Fruit fly (Drosophila melanogaster) whole organism, embryonic: ENCODE data around the gene Dhc36C.

Source experiments
- Bteb2 ChIP-seq: fragments of 200-800 bp; sonication (Bioruptor generic); optimal IDR thresholded peaks from 2 replicates; lab custom pipeline; 2016; ENCODE audit warnings: missing biosample characterization, missing genetic modification characterization
- CG10267 ChIP-seq: fragments of 200-800 bp; sonication (Bioruptor generic); optimal IDR thresholded peaks from 2 replicates; lab custom pipeline; 2018; ENCODE audit warnings: missing biosample characterization, mild to moderate bottlenecking, missing genetic modification characterization, moderate library complexity
- CG10274 ChIP-seq: fragments of 200-800 bp; sonication (Bioruptor generic); optimal IDR thresholded peaks from 3 replicates; lab custom pipeline; 2017; ENCODE audit warnings: missing biosample characterization, mild to moderate bottlenecking, missing genetic modification characterization
- CG11695 ChIP-seq: fragments of 200-800 bp; sonication (Bioruptor generic); IDR thresholded peaks from 3 replicates; pipeline ENCODE4 v1.3.6; 2022; ENCODE audit warnings: missing biosample characterization, missing genetic modification characterization
- CG12155 ChIP-seq: fragments of 200-800 bp; sonication (Bioruptor generic); optimal IDR thresholded peaks from 3 replicates; lab custom pipeline; 2016; ENCODE audit warnings: missing biosample characterization, missing genetic modification characterization
- CG12299 ChIP-seq: fragments of 200-800 bp; sonication (Bioruptor generic); optimal IDR thresholded peaks from 2 replicates; lab custom pipeline; 2018; ENCODE audit warnings: missing biosample characterization, mild to moderate bottlenecking, missing genetic modification characterization
- CG12391 ChIP-seq: fragments of 200-800 bp; sonication (Bioruptor generic); optimal IDR thresholded peaks from 3 replicates; lab custom pipeline; 2018; ENCODE audit warnings: missing biosample characterization, mild to moderate bottlenecking, missing genetic modification characterization, moderate library complexity
- CG12744 ChIP-seq: fragments of 200-800 bp; sonication (Bioruptor generic); optimal IDR thresholded peaks from 2 replicates; lab custom pipeline; 2016; ENCODE audit warnings: missing biosample characterization, missing genetic modification characterization
- CG13123 ChIP-seq: fragments of 200-800 bp; sonication (Bioruptor generic); optimal IDR thresholded peaks from 2 replicates; lab custom pipeline; 2016; ENCODE audit warnings: missing biosample characterization, missing genetic modification characterization
- CG13624 ChIP-seq: fragments of 200-800 bp; sonication (Bioruptor generic); optimal IDR thresholded peaks from 2 replicates; lab custom pipeline; 2016; ENCODE audit warnings: missing biosample characterization, missing genetic modification characterization
- CG14710 ChIP-seq: fragments of 200-800 bp; sonication (Bioruptor generic); optimal IDR thresholded peaks from 3 replicates; lab custom pipeline; 2019; ENCODE audit warnings: missing biosample characterization, mild to moderate bottlenecking, missing genetic modification characterization, moderate library complexity
- CG14860 ChIP-seq: fragments of 200-800 bp; sonication (Bioruptor generic); IDR thresholded peaks from 3 replicates; pipeline ENCODE4 v1.3.6; 2022; ENCODE audit warnings: missing biosample characterization, missing genetic modification characterization; ENCODE audit not compliant: partially characterized antibody
- CG15696 ChIP-seq: fragments of 200-800 bp; sonication (Bioruptor generic); optimal IDR thresholded peaks from 2 replicates; lab custom pipeline; 2019; ENCODE audit warnings: missing biosample characterization, mild to moderate bottlenecking, missing genetic modification characterization, moderate library complexity
- CG17361 ChIP-seq: fragments of 200-800 bp; sonication (Bioruptor generic); IDR thresholded peaks from 3 replicates; pipeline ENCODE4 v1.3.6; 2022; ENCODE audit warnings: missing biosample characterization, missing genetic modification characterization
- CG18011 ChIP-seq: fragments of 200-800 bp; sonication (Bioruptor generic); optimal IDR thresholded peaks from 2 replicates; lab custom pipeline; 2017; ENCODE audit warnings: missing biosample characterization, missing genetic modification characterization, mild to moderate bottlenecking, moderate library complexity, missing genotype
- CG2199 ChIP-seq: fragments of 200-800 bp; sonication (Bioruptor generic); IDR thresholded peaks from 3 replicates; pipeline ENCODE4 v1.3.6; 2022; ENCODE audit warnings: missing biosample characterization, missing genetic modification characterization
- CG32767 ChIP-seq: fragments of 200-800 bp; sonication (Bioruptor generic); IDR thresholded peaks from 2 replicates; pipeline ENCODE4 v1.3.6; 2022; ENCODE audit warnings: missing biosample characterization, missing genetic modification characterization
- CG3847 ChIP-seq: fragments of 200-800 bp; sonication (Bioruptor generic); IDR thresholded peaks from 2 replicates; pipeline ENCODE4 v1.3.6; 2022; ENCODE audit warnings: missing biosample characterization, missing genetic modification characterization
- CG4820 ChIP-seq: fragments of 200-800 bp; sonication (Bioruptor generic); optimal IDR thresholded peaks from 3 replicates; lab custom pipeline; 2016; ENCODE audit warnings: missing biosample characterization, missing genetic modification characterization
- CG6854 ChIP-seq: fragments of 200-800 bp; sonication (Bioruptor generic); optimal IDR thresholded peaks from 3 replicates; lab custom pipeline; 2017; ENCODE audit warnings: missing biosample characterization, mild to moderate bottlenecking, missing genetic modification characterization
- CG7963 ChIP-seq: fragments of 200-800 bp; sonication (Bioruptor generic); IDR thresholded peaks from 3 replicates; pipeline ENCODE4 v1.3.6; 2022; ENCODE audit warnings: missing biosample characterization, missing genetic modification characterization; ENCODE audit not compliant: partially characterized antibody
- CoRest ChIP-seq: fragments of 200-800 bp; sonication (Bioruptor generic); optimal IDR thresholded peaks from 3 replicates; lab custom pipeline; 2018; ENCODE audit warnings: missing biosample characterization, mild to moderate bottlenecking, missing genetic modification characterization, moderate library complexity
- Dll ChIP-seq: fragments of 200-800 bp; sonication (Bioruptor generic); IDR thresholded peaks from 4 replicates; pipeline ENCODE4 v1.3.6; 2022; ENCODE audit warnings: missing biosample characterization, missing genetic modification characterization; ENCODE audit not compliant: partially characterized antibody
- HLH4C ChIP-seq: fragments of 200-800 bp; sonication (Bioruptor generic); IDR thresholded peaks from 3 replicates; pipeline ENCODE4 v1.3.6; 2022; ENCODE audit warnings: missing biosample characterization, missing genetic modification characterization; ENCODE audit not compliant: partially characterized antibody
- Hand ChIP-seq: fragments of 200-800 bp; sonication (Bioruptor generic); optimal IDR thresholded peaks from 2 replicates; lab custom pipeline; 2017; ENCODE audit warnings: mild to moderate bottlenecking, missing biosample characterization, missing genetic modification reagents, missing genetic modification characterization
- Hmr ChIP-seq: fragments of 200-800 bp; sonication (Bioruptor generic); optimal IDR thresholded peaks from 3 replicates; lab custom pipeline; 2017; ENCODE audit warnings: mild to moderate bottlenecking, missing biosample characterization, missing genetic modification reagents, missing genetic modification characterization
- Rx ChIP-seq: fragments of 200-800 bp; sonication (Bioruptor generic); IDR thresholded peaks from 2 replicates; pipeline ENCODE4 v1.3.6; 2022; ENCODE audit warnings: missing biosample characterization, missing genetic modification characterization
- Scr ChIP-seq: fragments of 200-800 bp; sonication (Bioruptor generic); IDR thresholded peaks from 2 replicates; pipeline ENCODE4 v1.3.6; 2022; ENCODE audit warnings: missing biosample characterization, missing genetic modification characterization; ENCODE audit not compliant: partially characterized antibody
- aop ChIP-seq: fragments of 200-800 bp; sonication (Bioruptor generic); IDR thresholded peaks from 2 replicates; pipeline ENCODE4 v1.3.6; 2022; ENCODE audit warnings: missing biosample characterization, missing genetic modification characterization
- ash1 ChIP-seq: fragments of 200-800 bp; sonication (Bioruptor generic); optimal IDR thresholded peaks from 2 replicates; lab custom pipeline; 2018; ENCODE audit warnings: missing biosample characterization, mild to moderate bottlenecking, missing genetic modification characterization
- cad ChIP-seq: fragments of >200 bp; optimal IDR thresholded peaks from 2 replicates; lab custom pipeline; 2017; ENCODE audit warnings: missing biosample characterization, missing genetic modification characterization
- cato ChIP-seq: fragments of 200-800 bp; sonication (Bioruptor generic); optimal IDR thresholded peaks from 2 replicates; lab custom pipeline; 2016; ENCODE audit warnings: missing biosample characterization, missing genetic modification characterization, borderline replicate concordance
- cg ChIP-seq: fragments of 200-800 bp; sonication (Bioruptor generic); optimal IDR thresholded peaks from 3 replicates; lab custom pipeline; 2019; ENCODE audit warnings: missing biosample characterization, mild to moderate bottlenecking, missing genetic modification characterization, moderate library complexity
- gfzf ChIP-seq: fragments of 200-800 bp; sonication (Bioruptor generic); optimal IDR thresholded peaks from 2 replicates; lab custom pipeline; 2016; ENCODE audit warnings: missing biosample characterization, mild to moderate bottlenecking, missing genetic modification characterization, moderate library complexity
- hb ChIP-seq: fragments of 200-800 bp; sonication (Bioruptor generic); IDR thresholded peaks from 3 replicates; pipeline ENCODE4 v1.3.6; 2022; ENCODE audit warnings: missing biosample characterization, missing genetic modification characterization; ENCODE audit not compliant: partially characterized antibody
- jigr1 ChIP-seq: fragments of 200-800 bp; sonication (Bioruptor generic); IDR thresholded peaks from 3 replicates; pipeline ENCODE4 v1.3.6; 2022; ENCODE audit warnings: missing biosample characterization, missing genetic modification characterization
- lov ChIP-seq, 2 experiments: fragments of 200-800 bp in 1 of 2; fragments of >200 bp in 1 of 2; sonication (Bioruptor generic) in 1 of 2; IDR thresholded peaks in 1 of 2; optimal IDR thresholded peaks in 1 of 2; 2 replicates in 1 of 2; 3 replicates in 1 of 2; pipeline versions ENCODE4 v1.3.6 to Lab custom; 2017 to 2022; ENCODE audit warnings: missing biosample characterization in 1 of 2, missing genetic modification characterization in 1 of 2
- pb ChIP-seq: fragments of 200-800 bp; sonication (Bioruptor generic); optimal IDR thresholded peaks from 3 replicates; lab custom pipeline; 2016; ENCODE audit warnings: missing biosample characterization, missing genetic modification characterization
- pho ChIP-seq: fragments of 200-800 bp; sonication (Bioruptor generic); optimal IDR thresholded peaks from 2 replicates; lab custom pipeline; 2016; ENCODE audit warnings: missing biosample characterization, missing genetic modification characterization
- ranshi ChIP-seq: fragments of 200-800 bp; sonication (Bioruptor generic); IDR thresholded peaks from 2 replicates; pipeline ENCODE4 v1.3.6; 2022; ENCODE audit warnings: missing biosample characterization, missing genetic modification characterization
- row ChIP-seq: fragments of 200-800 bp; sonication (Bioruptor generic); IDR thresholded peaks from 3 replicates; pipeline ENCODE4 v1.3.6; 2022; ENCODE audit warnings: missing biosample characterization, missing genetic modification characterization
- sc ChIP-seq, 3 experiments: fragments of >200 bp in 2 of 3; fragments of 200-800 bp in 1 of 3; sonication (Bioruptor generic) in 1 of 3; optimal IDR thresholded peaks; 2 replicates in 2 of 3; 3 replicates in 1 of 3; lab custom pipeline; 2017; ENCODE audit warnings: mild to moderate bottlenecking in 1 of 3, missing biosample characterization in 1 of 3, missing genetic modification characterization in 1 of 3, missing genetic modification reagents in 1 of 3
- scrt ChIP-seq: fragments of 200-800 bp; sonication (Bioruptor generic); optimal IDR thresholded peaks from 2 replicates; lab custom pipeline; 2018; ENCODE audit warnings: missing biosample characterization, mild to moderate bottlenecking, missing genetic modification characterization, moderate library complexity
- sim ChIP-seq: fragments of 200-800 bp; sonication (Bioruptor generic); IDR thresholded peaks from 2 replicates; pipeline ENCODE4 v1.3.6; 2022; ENCODE audit warnings: missing biosample characterization, missing genetic modification characterization
- sna ChIP-seq: fragments of 200-800 bp; sonication (Bioruptor generic); IDR thresholded peaks from 2 replicates; pipeline ENCODE4 v1.3.6; 2022; ENCODE audit warnings: missing biosample characterization, missing genetic modification characterization; ENCODE audit not compliant: partially characterized antibody
- sob ChIP-seq: fragments of 200-800 bp; sonication (Bioruptor generic); IDR thresholded peaks from 2 replicates; pipeline ENCODE4 v1.3.6; 2022; ENCODE audit warnings: missing biosample characterization, missing genetic modification characterization
- usp ChIP-seq: fragments of >200 bp; optimal IDR thresholded peaks from 2 replicates; lab custom pipeline; 2017; ENCODE audit warnings: missing biosample characterization, missing genetic modification characterization
- vnd ChIP-seq: fragments of 200-800 bp; sonication (Bioruptor generic); IDR thresholded peaks from 3 replicates; pipeline ENCODE4 v1.3.6; 2022; ENCODE audit warnings: missing biosample characterization, missing genetic modification characterization; ENCODE audit not compliant: partially characterized antibody
- yki ChIP-seq: fragments of >200 bp; optimal IDR thresholded peaks from 3 replicates; lab custom pipeline; 2018

Gene Dhc36C

DNA sequence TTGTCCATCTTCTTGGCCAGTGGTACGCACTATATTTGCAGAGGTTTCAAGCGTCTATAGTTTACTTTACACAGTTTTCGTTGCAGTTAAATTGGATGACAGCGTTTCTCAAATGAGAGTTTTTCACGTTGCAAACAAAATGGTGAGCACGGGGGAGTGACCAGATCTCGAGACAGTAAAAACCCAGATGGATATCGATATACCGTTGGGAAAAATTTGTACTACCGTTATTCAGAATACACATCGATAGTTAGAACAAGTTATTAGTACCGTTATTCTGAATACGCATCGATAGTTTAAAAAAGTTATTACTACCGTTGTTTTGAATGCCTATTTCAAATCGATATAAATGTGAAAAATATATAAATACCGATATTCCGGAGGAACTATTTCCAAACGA lies 23.5 kb upstream of the Dhc36C start, which contains the start of gene cass (continued):
- peak; percentile 37 for TF ChIP-seq Hmr (GFP tag; lab: Kevin White, UChicago)
- TF ChIP-seq CG15696 (tag; lab: Kevin White, UChicago): no peak
- peak; percentile 91 for TF ChIP-seq HLH4C
- TF ChIP-seq yki (lab: Kevin White, UChicago): no peak
- TF ChIP-seq ash1: no peak
- TF ChIP-seq hb (GFP tag; lab: Robert Waterston, UW): peak; percentile 86
- no peak for TF ChIP-seq pho (GFP tag; lab: Kevin White, UChicago)
- TF ChIP-seq CG18011 (GFP tag; lab: Kevin White, UChicago): no peak
- no peak for TF ChIP-seq CG12155 (GFP tag; lab: Kevin White, UChicago)
- no peak for TF ChIP-seq Rx (GFP tag; lab: Robert Waterston, UW)
- TF ChIP-seq CG12391 (tag; lab: Kevin White, UChicago): peak; percentile 4
- TF ChIP-seq CG17361 (GFP tag; lab: Robert Waterston, UW): 0 out of 3 replicates have a peak, but pooled peaks have one; percentile 18
- peak; percentile 92 for TF ChIP-seq CG7963 (GFP tag; lab: Robert Waterston, UW)
- peak; percentile 73 for TF ChIP-seq CoRest
- no peak for TF ChIP-seq CG11695 (GFP tag; lab: Robert Waterston, UW)
- TF ChIP-seq cato (GFP tag; lab: Kevin White, UChicago): no peak
- no peak for TF ChIP-seq Bteb2 (GFP tag; lab: Kevin White, UChicago)
- TF ChIP-seq CG14710 (tag; lab: Kevin White, UChicago): peak; percentile 54
- peak; percentile 90 for TF ChIP-seq Dll (GFP tag; lab: Robert Waterston, UW)
- TF ChIP-seq row: peak; percentile 60
- TF ChIP-seq scrt: no peak
- no peak for TF ChIP-seq cad (GFP tag; lab: Kevin White, UChicago)
- peak; percentile 93 for TF ChIP-seq Scr (GFP tag; lab: Robert Waterston, UW)
- no peak for TF ChIP-seq CG13123
- no peak for TF ChIP-seq CG13624 (GFP tag; lab: Kevin White, UChicago)
- no peak; the same call in 1 of the 2 replicates for TF ChIP-seq CG3847
- no peak for TF ChIP-seq CG4820 (GFP tag; lab: Kevin White, UChicago)
- no peak for TF ChIP-seq CG12299 (tag; lab: Kevin White, UChicago)
- no peak for TF ChIP-seq CG12744 (GFP tag; lab: Kevin White, UChicago)
- TF ChIP-seq CG32767: 0 out of 2 replicates have a peak, but pooled peaks have one; percentile 17
- TF ChIP-seq CG10274 (GFP tag; lab: Kevin White, UChicago): no peak
- TF ChIP-seq sna (GFP tag; lab: Robert Waterston, UW): peak; percentile 82
- TF ChIP-seq ranshi (GFP tag; lab: Robert Waterston, UW): no peak
- no peak for TF ChIP-seq Hand (GFP tag; lab: Kevin White, UChicago)
- no peak for TF ChIP-seq cg (GFP tag; lab: Kevin White, UChicago)
- TF ChIP-seq CG2199 (GFP tag; lab: Robert Waterston, UW): peak; percentile 29; the same call in 1 of the 3 replicates
- no peak for TF ChIP-seq CG6854
- no peak for TF ChIP-seq sc (optimal IDR thresholded peaks at IDR 0.05; lab: Kevin White, UChicago)
- TF ChIP-seq sc (GFP tag; optimal IDR thresholded peaks at IDR 0.05; lab: Kevin White, UChicago): no peak
- peak; percentile 62 for TF ChIP-seq CG10267 (tag; lab: Kevin White, UChicago)
- peak; percentile 84 for TF ChIP-seq CG14860 (GFP tag; lab: Robert Waterston, UW)
- TF ChIP-seq usp (GFP tag; lab: Kevin White, UChicago): no peak
- TF ChIP-seq lov (optimal IDR thresholded peaks at IDR 0.05; lab: Kevin White, UChicago): no peak
- TF ChIP-seq lov (GFP tag; IDR thresholded peaks at IDR 0.05; lab: Robert Waterston, UW): no peak
- TF ChIP-seq vnd (GFP tag; lab: Robert Waterston, UW): peak; percentile 88
- no peak for TF ChIP-seq pb (GFP tag; lab: Kevin White, UChicago)
- TF ChIP-seq gfzf (GFP tag; lab: Kevin White, UChicago): peak; percentile 88
- no peak for TF ChIP-seq sob (GFP tag; lab: Robert Waterston, UW)
- TF ChIP-seq aop (GFP tag; lab: Robert Waterston, UW): no peak
- no peak for TF ChIP-seq jigr1
- TF ChIP-seq sim (GFP tag; lab: Robert Waterston, UW): no peak
